Fruit fly (Drosophila melanogaster): ENCODE data around the gene CG13305.

dm6 chr3L:8648836-8649235 is 2.2 kb upstream of the CG13305 start, which contains the start of gene Arr2:
- TF ChIP-seq CG14711 (tag; optimal IDR thresholded peaks at IDR 0.05): no peak
- TF ChIP-seq Mnt (GFP tag; optimal IDR thresholded peaks at IDR 0.05): no peak
- TF ChIP-seq CG7045 (GFP tag; optimal IDR thresholded peaks at IDR 0.05): no peak
- no peak for TF ChIP-seq CG7101 (tag; optimal IDR thresholded peaks at IDR 0.05)
